Fruit fly (Drosophila melanogaster) whole organism, embryonic: Measurements from ENCODE around the gene CG2854.
A peak's percentile ranks its signal among the peaks of the same experiment; 100 is the strongest.

ENCODE experiments used
- Abd-B ChIP-seq: fragments of 200-800 bp; sonication (Bioruptor generic); optimal IDR thresholded peaks from 2 replicates; lab custom pipeline; 2018; ENCODE audit warnings: missing biosample characterization, mild to moderate bottlenecking, missing genetic modification characterization, moderate library complexity
- Antp ChIP-seq: fragments of 200-800 bp; sonication (Bioruptor generic); optimal IDR thresholded peaks from 3 replicates; lab custom pipeline; 2016; ENCODE audit warnings: missing biosample characterization, missing genetic modification characterization
- Bteb2 ChIP-seq: fragments of 200-800 bp; sonication (Bioruptor generic); optimal IDR thresholded peaks from 2 replicates; lab custom pipeline; 2016; ENCODE audit warnings: missing biosample characterization, missing genetic modification characterization
- CG10959 ChIP-seq: fragments of 200-800 bp; sonication (Bioruptor generic); IDR thresholded peaks from 2 replicates; pipeline ENCODE4 v1.3.6; 2022; ENCODE audit warnings: missing biosample characterization, missing genetic modification characterization
- CG11456 ChIP-seq: fragments of 200-800 bp; sonication (Bioruptor generic); IDR thresholded peaks from 3 replicates; pipeline ENCODE4 v1.3.6; 2022; ENCODE audit warnings: missing biosample characterization, missing genetic modification characterization
- CG11504 ChIP-seq: fragments of 200-800 bp; sonication (Bioruptor generic); optimal IDR thresholded peaks from 3 replicates; lab custom pipeline; 2019; ENCODE audit warnings: missing biosample characterization, mild to moderate bottlenecking, missing genetic modification characterization, moderate library complexity
- CG12659 ChIP-seq: fragments of 200-800 bp; sonication (Bioruptor generic); optimal IDR thresholded peaks from 3 replicates; lab custom pipeline; 2017; ENCODE audit warnings: mild to moderate bottlenecking, missing biosample characterization, missing genetic modification reagents, missing genetic modification characterization
- CG14014 ChIP-seq: fragments of 200-800 bp; sonication (Bioruptor generic); IDR thresholded peaks from 2 replicates; pipeline ENCODE4 v1.3.6; 2022; ENCODE audit warnings: missing biosample characterization, missing genetic modification characterization
- CG15011 ChIP-seq: fragments of 200-800 bp; sonication (Bioruptor generic); optimal IDR thresholded peaks from 3 replicates; lab custom pipeline; 2018; ENCODE audit warnings: missing biosample characterization, mild to moderate bottlenecking, missing genetic modification characterization
- CG1602 ChIP-seq: fragments of 200-800 bp; sonication (Bioruptor generic); optimal IDR thresholded peaks from 3 replicates; lab custom pipeline; 2016; ENCODE audit warnings: missing biosample characterization, missing genetic modification characterization
- CG17829 ChIP-seq: fragments of 200-800 bp; optimal IDR thresholded peaks from 2 replicates; lab custom pipeline; 2019; ENCODE audit warnings: missing biosample characterization, mild to moderate bottlenecking, missing genetic modification characterization, moderate library complexity
- CG1792 ChIP-seq: fragments of 200-800 bp; sonication (Bioruptor generic); optimal IDR thresholded peaks from 2 replicates; lab custom pipeline; 2016; ENCODE audit warnings: missing biosample characterization, missing genetic modification characterization
- CG18011 ChIP-seq: fragments of 200-800 bp; sonication (Bioruptor generic); optimal IDR thresholded peaks from 2 replicates; lab custom pipeline; 2017; ENCODE audit warnings: missing biosample characterization, missing genetic modification characterization, mild to moderate bottlenecking, moderate library complexity, missing genotype
- CG32532 ChIP-seq: fragments of 200-800 bp; sonication (Bioruptor generic); IDR thresholded peaks from 2 replicates; pipeline ENCODE4 v1.3.6; 2022; ENCODE audit warnings: missing biosample characterization, missing genetic modification characterization
- CG33557 ChIP-seq: fragments of 200-800 bp; sonication (Bioruptor generic); optimal IDR thresholded peaks from 2 replicates; lab custom pipeline; 2019; ENCODE audit warnings: missing biosample characterization, mild to moderate bottlenecking, missing genetic modification characterization, moderate library complexity
- CG3407 ChIP-seq: fragments of 200-800 bp; sonication (Bioruptor generic); optimal IDR thresholded peaks from 2 replicates; lab custom pipeline; 2018; ENCODE audit warnings: missing biosample characterization, mild to moderate bottlenecking, missing genetic modification characterization
- CG42726 ChIP-seq: fragments of 200-800 bp; sonication (Bioruptor generic); IDR thresholded peaks from 2 replicates; pipeline ENCODE4 v1.3.6; 2022; ENCODE audit warnings: missing biosample characterization, missing genetic modification characterization; ENCODE audit not compliant: partially characterized antibody
- CG4404 ChIP-seq: fragments of 200-800 bp; sonication (Bioruptor generic); IDR thresholded peaks from 2 replicates; pipeline ENCODE4 v1.3.6; 2022; ENCODE audit warnings: missing biosample characterization, missing genetic modification characterization
- CG4424 ChIP-seq: fragments of 200-800 bp; sonication (Bioruptor generic); optimal IDR thresholded peaks from 3 replicates; lab custom pipeline; 2016; ENCODE audit warnings: missing biosample characterization, missing genetic modification characterization
- CG4707 ChIP-seq: fragments of 200-800 bp; sonication (Bioruptor generic); optimal IDR thresholded peaks from 2 replicates; lab custom pipeline; 2018; ENCODE audit warnings: missing biosample characterization, mild to moderate bottlenecking, missing genetic modification characterization, moderate library complexity
- CG6765 ChIP-seq: fragments of 200-800 bp; sonication (Bioruptor generic); optimal IDR thresholded peaks from 3 replicates; lab custom pipeline; 2017; ENCODE audit warnings: missing biosample characterization, mild to moderate bottlenecking, missing genetic modification characterization
- CG6791 ChIP-seq: fragments of 200-800 bp; sonication (Bioruptor generic); IDR thresholded peaks from 3 replicates; pipeline ENCODE4 v1.3.6; 2022; ENCODE audit warnings: missing biosample characterization, missing genetic modification characterization; ENCODE audit not compliant: partially characterized antibody
- CG8388 ChIP-seq: fragments of 200-800 bp; sonication (Bioruptor generic); optimal IDR thresholded peaks from 2 replicates; lab custom pipeline; 2019; ENCODE audit warnings: missing biosample characterization, mild to moderate bottlenecking, missing genetic modification characterization, moderate library complexity
- Dref ChIP-seq: fragments of 200-800 bp; sonication (Bioruptor generic); IDR thresholded peaks from 2 replicates; pipeline ENCODE4 v1.3.6; 2022; ENCODE audit warnings: missing biosample characterization, missing genetic modification characterization
- Fer1 ChIP-seq: fragments of 200-800 bp; sonication (Bioruptor generic); optimal IDR thresholded peaks from 2 replicates; lab custom pipeline; 2017; ENCODE audit warnings: missing biosample characterization, mild to moderate bottlenecking, missing genetic modification characterization
- Hr51 ChIP-seq, 2 experiments: fragments of 200-800 bp; sonication (Bioruptor generic); optimal IDR thresholded peaks; 2 replicates in 1 of 2; 3 replicates in 1 of 2; lab custom pipeline; 2016 to 2018; ENCODE audit warnings: missing biosample characterization in 2 of 2, missing genetic modification characterization in 2 of 2, mild to moderate bottlenecking in 1 of 2, moderate library complexity in 1 of 2
- Six4 ChIP-seq: fragments of 200-800 bp; sonication (Bioruptor generic); optimal IDR thresholded peaks from 2 replicates; lab custom pipeline; 2016; ENCODE audit warnings: missing biosample characterization, missing genetic modification characterization
- Spps ChIP-seq: fragments of 200-800 bp; sonication (Bioruptor generic); optimal IDR thresholded peaks from 2 replicates; lab custom pipeline; 2018; ENCODE audit warnings: missing biosample characterization, mild to moderate bottlenecking, missing genetic modification characterization
- ap ChIP-seq: fragments of 200-800 bp; sonication (Bioruptor generic); IDR thresholded peaks from 2 replicates; pipeline ENCODE4 v1.3.6; 2022; ENCODE audit warnings: missing biosample characterization, missing genetic modification characterization
- danr ChIP-seq: fragments of 200-800 bp; sonication (Bioruptor generic); IDR thresholded peaks from 2 replicates; pipeline ENCODE4 v1.3.6; 2022; ENCODE audit warnings: missing biosample characterization, missing genetic modification characterization
- dati ChIP-seq: fragments of 200-800 bp; sonication (Bioruptor generic); IDR thresholded peaks from 2 replicates; pipeline ENCODE4 v1.3.6; 2022; ENCODE audit warnings: missing biosample characterization, missing genetic modification characterization
- eve ChIP-seq, 2 experiments: fragments of >200 bp; optimal IDR thresholded peaks; 2 replicates each; lab custom pipeline; 2017; ENCODE audit warnings: missing biosample characterization in 2 of 2, missing genetic modification characterization in 2 of 2
- eyg ChIP-seq: fragments of 200-800 bp; sonication (Bioruptor generic); optimal IDR thresholded peaks from 3 replicates; lab custom pipeline; 2016; ENCODE audit warnings: missing biosample characterization, missing genetic modification characterization
- gce ChIP-seq: fragments of 200-800 bp; sonication (Bioruptor generic); IDR thresholded peaks from 3 replicates; pipeline ENCODE4 v1.3.6; 2022; ENCODE audit warnings: missing biosample characterization, missing genetic modification characterization
- hkb ChIP-seq, 2 experiments: fragments of 200-800 bp in 1 of 2; fragments of >200 bp in 1 of 2; sonication (Bioruptor generic) in 1 of 2; IDR thresholded peaks in 1 of 2; optimal IDR thresholded peaks in 1 of 2; 2 replicates each; pipeline versions ENCODE4 v1.3.6 to Lab custom; 2017 to 2022; ENCODE audit warnings: missing biosample characterization in 1 of 2, missing genetic modification characterization in 1 of 2
- ind ChIP-seq: fragments of 200-800 bp; sonication (Bioruptor generic); optimal IDR thresholded peaks from 3 replicates; lab custom pipeline; 2016; ENCODE audit warnings: missing biosample characterization, missing genetic modification characterization
- insv ChIP-seq, 2 experiments: fragments of 200-800 bp; sonication (Bioruptor generic); optimal IDR thresholded peaks; 3 replicates each; lab custom pipeline; 2016 to 2018; ENCODE audit warnings: missing biosample characterization in 2 of 2, missing genetic modification characterization in 2 of 2
- jumu ChIP-seq: fragments of 200-800 bp; sonication (Bioruptor generic); optimal IDR thresholded peaks from 3 replicates; lab custom pipeline; 2016; ENCODE audit warnings: missing biosample characterization, missing genetic modification characterization
- lmd ChIP-seq: fragments of 200-800 bp; sonication (Bioruptor generic); IDR thresholded peaks from 2 replicates; pipeline ENCODE4 v1.3.6; 2022; ENCODE audit warnings: missing biosample characterization, missing genetic modification characterization
- lov ChIP-seq, 2 experiments: fragments of 200-800 bp in 1 of 2; fragments of >200 bp in 1 of 2; sonication (Bioruptor generic) in 1 of 2; IDR thresholded peaks in 1 of 2; optimal IDR thresholded peaks in 1 of 2; 2 replicates in 1 of 2; 3 replicates in 1 of 2; pipeline versions ENCODE4 v1.3.6 to Lab custom; 2017 to 2022; ENCODE audit warnings: missing biosample characterization in 1 of 2, missing genetic modification characterization in 1 of 2
- luna ChIP-seq: fragments of 200-800 bp; sonication (Bioruptor generic); optimal IDR thresholded peaks from 2 replicates; lab custom pipeline; 2016; ENCODE audit warnings: missing biosample characterization, missing genetic modification characterization
- mam ChIP-seq: fragments of 200-800 bp; sonication (Bioruptor generic); optimal IDR thresholded peaks from 3 replicates; lab custom pipeline; 2016; ENCODE audit warnings: missing biosample characterization, missing genetic modification characterization
- row ChIP-seq: fragments of 200-800 bp; sonication (Bioruptor generic); IDR thresholded peaks from 3 replicates; pipeline ENCODE4 v1.3.6; 2022; ENCODE audit warnings: missing biosample characterization, missing genetic modification characterization
- schlank ChIP-seq: fragments of 200-800 bp; sonication (Bioruptor generic); optimal IDR thresholded peaks from 2 replicates; lab custom pipeline; 2018; ENCODE audit warnings: missing biosample characterization, mild to moderate bottlenecking, missing genetic modification characterization
- scrt ChIP-seq: fragments of 200-800 bp; sonication (Bioruptor generic); optimal IDR thresholded peaks from 2 replicates; lab custom pipeline; 2018; ENCODE audit warnings: missing biosample characterization, mild to moderate bottlenecking, missing genetic modification characterization, moderate library complexity
- sens-2 ChIP-seq: fragments of 200-800 bp; sonication (Bioruptor generic); IDR thresholded peaks from 2 replicates; pipeline ENCODE4 v1.3.6; 2022; ENCODE audit warnings: missing biosample characterization, missing genetic modification characterization
- shn ChIP-seq: fragments of 200-800 bp; sonication (Bioruptor generic); optimal IDR thresholded peaks from 3 replicates; lab custom pipeline; 2016; ENCODE audit warnings: missing biosample characterization, missing genetic modification characterization
- zen2 ChIP-seq: fragments of 200-800 bp; sonication (Bioruptor generic); IDR thresholded peaks from 3 replicates; pipeline ENCODE4 v1.3.6; 2022; ENCODE audit warnings: missing biosample characterization, missing genetic modification characterization; ENCODE audit not compliant: partially characterized antibody

The CG2854 gene

dm6 chrX:2303771-2304513 is 23.0 kb upstream of the CG2854 start (continued):
- TF ChIP-seq danr (GFP tag; lab: Robert Waterston, UW) (peak; percentile 66), gce (GFP tag; lab: Robert Waterston, UW) (no peak), eve (GFP tag; optimal IDR thresholded peaks at IDR 0.05; lab: Kevin White, UChicago) (peak in 1 of 2 experiments; percentile 97), CG1792 (GFP tag; lab: Kevin White, UChicago) (peak; percentile 90), CG12659 (peak; percentile 90), scrt (peak; percentile 91), hkb (optimal IDR thresholded peaks at IDR 0.05; lab: Kevin White, UChicago) (peak; percentile 47), hkb (GFP tag; IDR thresholded peaks at IDR 0.05; lab: Robert Waterston, UW) (peak; percentile 89), schlank (tag; lab: Kevin White, UChicago) (peak; percentile 78), dati (0 out of 2 replicates have a peak, but pooled peaks have one; percentile 48), jumu (GFP tag; lab: Kevin White, UChicago) (peak; percentile 93), CG10959 (GFP tag; lab: Robert Waterston, UW) (peak; percentile 52), insv (GFP tag; optimal IDR thresholded peaks at IDR 0.05; lab: Kevin White, UChicago) (peak; percentile 18 to 30), Hr51 (GFP tag; optimal IDR thresholded peaks at IDR 0.05; lab: Kevin White, UChicago) (peak; percentile 89 to 90), zen2 (GFP tag; lab: Robert Waterston, UW) (no peak), mam (GFP tag; lab: Kevin White, UChicago) (peak; percentile 86), CG17829 (tag; lab: Kevin White, UChicago) (peak; percentile 83), Bteb2 (GFP tag; lab: Kevin White, UChicago) (peak; percentile 73), CG11456 (GFP tag; lab: Robert Waterston, UW) (peak; percentile 63; the same call in 2 of the 3 replicates), Abd-B (GFP tag; lab: Kevin White, UChicago) (peak; percentile 80), ap (GFP tag; lab: Robert Waterston, UW) (peak; percentile 65), CG4424 (GFP tag; lab: Kevin White, UChicago) (peak; percentile 87), CG11504 (peak; percentile 88), shn (peak; percentile 96), CG33557 (GFP tag; lab: Kevin White, UChicago) (peak; percentile 77), lov (optimal IDR thresholded peaks at IDR 0.05; lab: Kevin White, UChicago) (no peak), lov (GFP tag; IDR thresholded peaks at IDR 0.05; lab: Robert Waterston, UW) (no peak), CG4404 (peak; percentile 79), CG32532 (GFP tag; lab: Robert Waterston, UW) (peak; percentile 87), CG4707 (GFP tag; lab: Kevin White, UChicago) (peak; percentile 78), row (peak; percentile 99), Spps (peak; percentile 66), CG8388 (peak; percentile 88), lmd (GFP tag; lab: Robert Waterston, UW) (peak; percentile 90), Fer1 (GFP tag; lab: Kevin White, UChicago) (peak; percentile 93), CG1602 (peak; percentile 83), Antp (peak; percentile 91), CG18011 (GFP tag; lab: Kevin White, UChicago) (peak; percentile 76), ind (GFP tag; lab: Kevin White, UChicago) (peak; percentile 89), CG3407 (GFP tag; lab: Kevin White, UChicago) (peak; percentile 77), CG6765 (peak; percentile 82), Dref (GFP tag; lab: Robert Waterston, UW) (no peak), luna (GFP tag; lab: Kevin White, UChicago) (peak; percentile 53), Six4 (peak; percentile 84), CG6791 (no peak), CG14014 (GFP tag; lab: Robert Waterston, UW) (peak; percentile 86), sens-2 (GFP tag; lab: Robert Waterston, UW) (peak; percentile 63; the same call in 1 of the 2 replicates), CG42726 (GFP tag; lab: Robert Waterston, UW) (no peak), CG15011 (GFP tag; lab: Kevin White, UChicago) (peak; percentile 75), eyg (GFP tag; lab: Kevin White, UChicago) (peak; percentile 84)
